Comparison of ENCODE assay signal across 3 worm cellular contexts in genomic region chrX:8444922-8445321, ce11.
TF ChIP-seq lines count a peak whose summit lies in the region.

No protein-coding gene starts in this region.

TF ChIP-seq in whole organism, L1 larva, 84 proteins besides CTCF, POLR2A, EP300 and RAD21:
- TF ChIP-seq C04F5.9 (tag; optimal IDR thresholded peaks at IDR 0.05; lab: Kevin White, UChicago) (no peak), lsy-2 (tag; optimal IDR thresholded peaks at IDR 0.05; lab: Kevin White, UChicago) (no peak), ztf-4 (tag; optimal IDR thresholded peaks at IDR 0.05; lab: Kevin White, UChicago) (no peak), nhr-28 (tag; optimal IDR thresholded peaks at IDR 0.05; lab: Kevin White, UChicago) (no peak), xbp-1 (tag; optimal IDR thresholded peaks at IDR 0.05; lab: Kevin White, UChicago) (no peak), fos-1 (tag; optimal IDR thresholded peaks at IDR 0.05; lab: Kevin White, UChicago) (no peak), blmp-1 (tag; optimal IDR thresholded peaks at IDR 0.05; lab: Kevin White, UChicago) (peak; percentile 52), ceh-90 (tag; optimal IDR thresholded peaks at IDR 0.05; lab: Kevin White, UChicago) (no peak), sox-4 (tag; optimal IDR thresholded peaks at IDR 0.05; lab: Kevin White, UChicago) (no peak), lin-13 (GFP tag; optimal IDR thresholded peaks at IDR 0.05; lab: Kevin White, UChicago) (no peak), hlh-4 (tag; optimal IDR thresholded peaks at IDR 0.05; lab: Kevin White, UChicago) (no peak), ceh-8 (GFP tag; optimal IDR thresholded peaks at IDR 0.05; lab: Kevin White, UChicago) (peak; percentile 8)

TF ChIP-seq in whole organism, late embryonic, 69 proteins besides CTCF, POLR2A, EP300 and RAD21:
- TF ChIP-seq unc-86 (tag; optimal IDR thresholded peaks at IDR 0.05; lab: Kevin White, UChicago) (no peak), unc-42 (tag; optimal IDR thresholded peaks at IDR 0.05; lab: Kevin White, UChicago) (peak; percentile 72), ama-1 (optimal IDR thresholded peaks at IDR 0.05; lab: Kevin White, UChicago) (no peak), C38D4.7 (GFP tag; optimal IDR thresholded peaks at IDR 0.05; lab: Kevin White, UChicago) (no peak), ets-4 (tag; optimal IDR thresholded peaks at IDR 0.05; lab: Kevin White, UChicago) (no peak)

TF ChIP-seq in whole organism, mixed stage, embryonic, 35 proteins besides CTCF, POLR2A, EP300 and RAD21:
- TF ChIP-seq nhr-2 (tag; optimal IDR thresholded peaks at IDR 0.05; lab: Kevin White, UChicago) = no peak
- no peak for TF ChIP-seq mab-5 (tag; optimal IDR thresholded peaks at IDR 0.05; lab: Kevin White, UChicago)
- TF ChIP-seq ces-1 (GFP tag; optimal IDR thresholded peaks at IDR 0.05; lab: Kevin White, UChicago) = peak; percentile 94
- TF ChIP-seq sptf-1 (tag; optimal IDR thresholded peaks at IDR 0.05; lab: Kevin White, UChicago) = no peak
- TF ChIP-seq ztf-11 (tag; optimal IDR thresholded peaks at IDR 0.05; lab: Kevin White, UChicago) = no peak
TF ChIP-seq in whole organism, mixed stage, embryonic: peak in this region for 1.
